Worm (Caenorhabditis elegans) whole organism, midembryonic: ENCODE data around the gene nlf-1.
A peak's percentile ranks its signal among the peaks of the same experiment; 100 is the strongest.

ENCODE experiments used
- T22C8.4 ChIP-seq: fragments of 200-800 bp; sonication (Bioruptor generic); IDR thresholded peaks from 2 replicates; pipeline ENCODE4 v1.3.6; 2022; ENCODE audit warnings: missing genetic modification characterization, missing compliant biosample characterization
- klf-2 ChIP-seq: fragments of 200-800 bp; sonication (Bioruptor generic); conservative IDR thresholded peaks from 2 replicates; pipeline ENCODE4 v1.3.6; 2022; ENCODE audit warnings: missing genetic modification reagents, missing genetic modification characterization, missing compliant biosample characterization
- ref-1 ChIP-seq: fragments of 200-800 bp; sonication (Bioruptor generic); conservative IDR thresholded peaks from 2 replicates; pipeline ENCODE4 v1.3.6; 2022; ENCODE audit warnings: missing genetic modification reagents, missing genetic modification characterization, missing compliant biosample characterization
- tab-1 ChIP-seq: fragments of 200-800 bp; sonication (Bioruptor generic); IDR thresholded peaks from 2 replicates; pipeline ENCODE4 v1.3.6; 2022; ENCODE audit warnings: missing genetic modification characterization, missing compliant biosample characterization
- ztf-23 ChIP-seq: fragments of 200-800 bp; sonication (Bioruptor generic); IDR thresholded peaks from 2 replicates; pipeline ENCODE4 v1.3.6; 2022; ENCODE audit warnings: missing genetic modification reagents, missing genetic modification characterization, missing compliant biosample characterization

DNA sequence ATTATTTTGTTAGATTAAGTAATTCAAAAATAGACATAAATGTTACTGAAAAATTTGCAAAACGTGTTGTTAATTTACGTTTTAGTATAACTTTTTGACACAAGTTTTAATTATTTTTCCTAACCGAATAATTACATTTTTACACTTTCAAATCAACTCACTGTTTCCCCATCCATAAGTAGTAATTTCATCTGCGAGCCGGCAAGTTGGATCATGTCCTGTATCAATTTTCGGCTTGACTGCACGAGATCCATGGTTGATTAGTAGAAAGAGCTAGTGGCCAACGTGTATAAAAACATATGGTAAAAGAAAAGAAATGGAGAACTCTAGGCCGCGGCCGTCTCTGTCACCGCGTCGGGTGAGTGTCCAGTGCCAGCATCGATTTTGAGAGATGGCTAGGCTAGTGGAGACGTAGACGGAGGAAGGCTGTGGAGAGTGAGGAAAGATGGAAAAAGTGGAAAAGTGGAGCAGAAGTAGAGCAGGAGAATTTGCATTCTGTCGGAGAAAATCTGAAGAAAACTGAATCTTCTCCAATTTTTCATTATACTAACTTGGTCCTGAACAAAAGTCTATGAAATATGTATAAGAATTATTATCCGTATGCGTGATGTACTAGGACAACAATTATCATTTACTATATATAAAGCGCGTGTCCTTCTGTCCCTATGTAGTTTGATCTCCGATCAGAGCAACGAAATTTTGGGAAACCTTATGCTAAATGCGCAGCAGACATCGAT, 42.7 kb downstream of the nlf-1 start, which contains the start of gene vps-45:
- TF ChIP-seq ztf-23 (GFP tag; lab: Robert Waterston, UW): no peak
- peak; percentile 78; the same call in 1 of the 2 replicates for TF ChIP-seq T22C8.4 (GFP tag; lab: Robert Waterston, UW)
- TF ChIP-seq klf-2 (GFP tag; lab: Robert Waterston, UW): no peak
- TF ChIP-seq ref-1 (GFP tag; lab: Robert Waterston, UW): no peak
- TF ChIP-seq tab-1 (GFP tag; lab: Robert Waterston, UW): no peak
